Fruit fly (Drosophila melanogaster) whole organism, prepupa: Measurements from ENCODE around the gene CG3117.

Experiments used
- Blimp-1 ChIP-seq: fragments of 200-800 bp; sonication (Bioruptor generic); optimal IDR thresholded peaks from 3 replicates; lab custom pipeline; 2017; ENCODE audit warnings: missing biosample characterization, missing genetic modification characterization, mild to moderate bottlenecking, moderate library complexity, missing genetic modification reagents
- CG10631 ChIP-seq: fragments of 200-800 bp; sonication (Bioruptor generic); optimal IDR thresholded peaks from 2 replicates; lab custom pipeline; 2016; ENCODE audit warnings: missing biosample characterization, missing genetic modification characterization
- CG10669 ChIP-seq: fragments of 200-800 bp; sonication (Bioruptor generic); optimal IDR thresholded peaks from 3 replicates; lab custom pipeline; 2018; ENCODE audit warnings: missing biosample characterization, mild to moderate bottlenecking, missing genetic modification characterization, moderate library complexity
- CG11294 ChIP-seq: fragments of 200-800 bp; sonication (Bioruptor generic); IDR thresholded peaks from 2 replicates; pipeline ENCODE4 v1.3.6; 2022; ENCODE audit warnings: missing biosample characterization, missing genetic modification characterization
- CG1621 ChIP-seq: fragments of 200-800 bp; sonication (Bioruptor generic); optimal IDR thresholded peaks from 3 replicates; lab custom pipeline; 2018; ENCODE audit warnings: missing biosample characterization, mild to moderate bottlenecking, missing genetic modification characterization
- CG16779 ChIP-seq: fragments of 200-800 bp; sonication (Bioruptor generic); optimal IDR thresholded peaks from 3 replicates; lab custom pipeline; 2017; ENCODE audit warnings: missing biosample characterization, mild to moderate bottlenecking, missing genetic modification characterization
- CG34406 ChIP-seq: fragments of 200-800 bp; sonication (Bioruptor generic); optimal IDR thresholded peaks from 3 replicates; lab custom pipeline; 2016; ENCODE audit warnings: missing biosample characterization, missing genetic modification characterization
- CG3919 ChIP-seq: fragments of 200-800 bp; sonication (Bioruptor generic); optimal IDR thresholded peaks from 3 replicates; lab custom pipeline; 2016; ENCODE audit warnings: missing biosample characterization, missing genetic modification characterization
- CG4318 ChIP-seq: fragments of 200-800 bp; sonication (Bioruptor generic); optimal IDR thresholded peaks from 3 replicates; lab custom pipeline; 2017; ENCODE audit warnings: missing biosample characterization, mild to moderate bottlenecking, missing genetic modification characterization
- CG6276 ChIP-seq: fragments of 200-800 bp; sonication (Bioruptor generic); optimal IDR thresholded peaks from 2 replicates; lab custom pipeline; 2017; ENCODE audit warnings: missing biosample characterization, mild to moderate bottlenecking, missing genetic modification characterization
- CG6792 ChIP-seq: fragments of 200-800 bp; sonication (Bioruptor generic); optimal IDR thresholded peaks from 3 replicates; lab custom pipeline; 2016; ENCODE audit warnings: missing biosample characterization, missing genetic modification characterization
- CG6808 ChIP-seq: fragments of 200-800 bp; sonication (Bioruptor generic); optimal IDR thresholded peaks from 3 replicates; lab custom pipeline; 2017; ENCODE audit warnings: missing biosample characterization, missing genetic modification characterization, mild to moderate bottlenecking, moderate library complexity, missing genetic modification reagents
- CG6854 ChIP-seq: fragments of 200-800 bp; sonication (Bioruptor generic); optimal IDR thresholded peaks from 2 replicates; lab custom pipeline; 2017; ENCODE audit warnings: missing biosample characterization, mild to moderate bottlenecking, missing genetic modification characterization
- CG9139 ChIP-seq: fragments of 200-800 bp; sonication (Bioruptor generic); optimal IDR thresholded peaks from 3 replicates; lab custom pipeline; 2017; ENCODE audit warnings: missing biosample characterization, mild to moderate bottlenecking, missing genetic modification characterization
- Eip78C ChIP-seq: fragments of 200-800 bp; sonication (Bioruptor generic); peaks from one replicate; lab custom pipeline; 2016; ENCODE audit warnings: missing biosample characterization, missing genetic modification characterization
- Ets21C ChIP-seq: fragments of 200-800 bp; sonication (Bioruptor generic); optimal IDR thresholded peaks from 3 replicates; lab custom pipeline; 2016; ENCODE audit warnings: missing biosample characterization, missing genetic modification characterization
- Ets96B ChIP-seq: fragments of 200-800 bp; optimal IDR thresholded peaks from 2 replicates; lab custom pipeline; 2019; ENCODE audit warnings: missing biosample characterization, mild to moderate bottlenecking, missing genetic modification characterization, moderate library complexity
- Gug ChIP-seq: fragments of 200-800 bp; sonication (Bioruptor generic); IDR thresholded peaks from 2 replicates; pipeline ENCODE4 v1.3.6; 2022; ENCODE audit warnings: missing biosample characterization, missing genetic modification characterization
- Hr39 ChIP-seq: fragments of 200-800 bp; sonication (Bioruptor generic); optimal IDR thresholded peaks from 2 replicates; lab custom pipeline; 2016; ENCODE audit warnings: missing biosample characterization, missing genetic modification characterization
- Hr4 ChIP-seq: fragments of 200-800 bp; sonication (Bioruptor generic); optimal IDR thresholded peaks from 3 replicates; lab custom pipeline; 2016; ENCODE audit warnings: missing biosample characterization, missing genetic modification characterization
- Lpt ChIP-seq: fragments of 200-800 bp; sonication (Bioruptor generic); optimal IDR thresholded peaks from 3 replicates; lab custom pipeline; 2016; ENCODE audit warnings: missing biosample characterization, missing genetic modification characterization
- Met ChIP-seq: fragments of 200-800 bp; sonication (Bioruptor generic); optimal IDR thresholded peaks from 3 replicates; lab custom pipeline; 2016; ENCODE audit warnings: missing biosample characterization, missing genetic modification characterization
- OdsH ChIP-seq: fragments of 200-800 bp; sonication (Bioruptor generic); optimal IDR thresholded peaks from 3 replicates; lab custom pipeline; 2016; ENCODE audit warnings: missing biosample characterization, missing genetic modification characterization
- Sox102F ChIP-seq: fragments of 200-800 bp; sonication (Bioruptor generic); optimal IDR thresholded peaks from 2 replicates; lab custom pipeline; 2016; ENCODE audit warnings: missing biosample characterization, mild to moderate bottlenecking, missing genetic modification characterization
- Sox14 ChIP-seq: fragments of 200-800 bp; sonication (Bioruptor generic); optimal IDR thresholded peaks from 3 replicates; lab custom pipeline; 2016; ENCODE audit warnings: missing biosample characterization, missing genetic modification characterization
- Sox15 ChIP-seq: fragments of 200-800 bp; sonication (Bioruptor generic); optimal IDR thresholded peaks from 3 replicates; lab custom pipeline; 2016; ENCODE audit warnings: missing biosample characterization, missing genetic modification characterization
- achi ChIP-seq: fragments of 200-800 bp; sonication (Bioruptor generic); optimal IDR thresholded peaks from 3 replicates; lab custom pipeline; 2016; ENCODE audit warnings: missing biosample characterization, missing genetic modification characterization
- acj6 ChIP-seq: fragments of 200-800 bp; sonication (Bioruptor generic); optimal IDR thresholded peaks from 3 replicates; lab custom pipeline; 2016; ENCODE audit warnings: missing biosample characterization, missing genetic modification characterization
- cyc ChIP-seq: fragments of 200-800 bp; sonication (Bioruptor generic); optimal IDR thresholded peaks from 3 replicates; lab custom pipeline; 2016; ENCODE audit warnings: missing biosample characterization, missing genetic modification characterization
- dac ChIP-seq: fragments of 200-800 bp; sonication (Bioruptor generic); optimal IDR thresholded peaks from 2 replicates; lab custom pipeline; 2017; ENCODE audit warnings: missing biosample characterization, mild to moderate bottlenecking, missing genetic modification characterization
- fkh ChIP-seq: fragments of 200-800 bp; sonication (Bioruptor generic); optimal IDR thresholded peaks from 3 replicates; lab custom pipeline; 2017; ENCODE audit warnings: missing biosample characterization, mild to moderate bottlenecking, missing genetic modification characterization, moderate library complexity
- lz ChIP-seq: fragments of 200-800 bp; sonication (Bioruptor generic); optimal IDR thresholded peaks from 3 replicates; lab custom pipeline; 2016; ENCODE audit warnings: missing biosample characterization, missing genetic modification characterization
- salr ChIP-seq, 2 experiments: fragments of 200-800 bp; sonication (Bioruptor generic); optimal IDR thresholded peaks; 3 replicates each; lab custom pipeline; 2016 to 2018; ENCODE audit warnings: missing biosample characterization in 2 of 2, missing genetic modification characterization in 2 of 2, mild to moderate bottlenecking in 1 of 2
- spab ChIP-seq: fragments of 200-800 bp; sonication (Bioruptor generic); optimal IDR thresholded peaks from 2 replicates; lab custom pipeline; 2017; ENCODE audit warnings: missing biosample characterization, mild to moderate bottlenecking, missing genetic modification characterization, missing genetic modification reagents
- ss ChIP-seq, 2 experiments: fragments of 200-800 bp; sonication (Bioruptor generic); optimal IDR thresholded peaks; 2 replicates in 1 of 2; 3 replicates in 1 of 2; lab custom pipeline; 2017 to 2018; ENCODE audit warnings: mild to moderate bottlenecking in 2 of 2, missing biosample characterization in 2 of 2, missing genetic modification characterization in 2 of 2, moderate library complexity in 1 of 2
- svp ChIP-seq: fragments of 200-800 bp; sonication (Bioruptor generic); peaks from one replicate; lab custom pipeline; 2016; ENCODE audit warnings: missing biosample characterization, missing genetic modification characterization
- topi ChIP-seq: fragments of 200-800 bp; sonication (Bioruptor generic); optimal IDR thresholded peaks from 3 replicates; lab custom pipeline; 2016; ENCODE audit warnings: missing biosample characterization, missing genetic modification characterization
- vri ChIP-seq: fragments of 200-800 bp; sonication (Bioruptor generic); optimal IDR thresholded peaks from 3 replicates; lab custom pipeline; 2016; ENCODE audit warnings: missing biosample characterization, mild to moderate bottlenecking, missing genetic modification characterization

Gene CG3117

dm6 chr2L:2845634-2846033, 1.4 kb downstream of the CG3117 start, which contains the start of gene CG18557:
Gene CG18557, minus strand, starts transcription at chr2L:2845734.
- TF ChIP-seq Lpt (GFP tag; lab: Kevin White, UChicago) (no peak), svp (GFP tag; lab: Kevin White, UChicago) (peak; percentile 77)

- TF ChIP-seq achi (no peak), vri (GFP tag; lab: Kevin White, UChicago) (no peak), CG6276 (GFP tag; lab: Kevin White, UChicago) (no peak), cyc (no peak), Blimp-1 (no peak), topi (GFP tag; lab: Kevin White, UChicago) (no peak), CG6792 (GFP tag; lab: Kevin White, UChicago) (no peak), Sox15 (GFP tag; lab: Kevin White, UChicago) (no peak), salr (GFP tag; optimal IDR thresholded peaks at IDR 0.05; lab: Kevin White, UChicago) (no peak), Hr4 (GFP tag; lab: Kevin White, UChicago) (no peak), CG6854 (no peak), Gug (GFP tag; lab: Robert Waterston, UW) (no peak), Sox14 (no peak), Eip78C (GFP tag; lab: Kevin White, UChicago) (no peak), Ets96B (no peak), CG16779 (tag; lab: Kevin White, UChicago) (no peak), spab (GFP tag; lab: Kevin White, UChicago) (no peak), CG9139 (GFP tag; lab: Kevin White, UChicago) (no peak), ss (GFP tag; optimal IDR thresholded peaks at IDR 0.05; lab: Kevin White, UChicago) (no peak)
These were observed 2.6 kb downstream of the CG3117 start, which contains the start of gene CG18558 for dm6 chr2L:2844413-2844812. Gene CG18558, minus strand, starts transcription at chr2L:2844513.

- TF ChIP-seq CG1621 (tag; lab: Kevin White, UChicago) (no peak), Blimp-1 (no peak), Sox15 (GFP tag; lab: Kevin White, UChicago) (no peak), acj6 (GFP tag; lab: Kevin White, UChicago) (no peak), Sox102F (GFP tag; lab: Kevin White, UChicago) (no peak), CG16779 (tag; lab: Kevin White, UChicago) (no peak)
These were observed 6.7 kb downstream of the CG3117 start for dm6 chr2L:2840311-2840710.

- TF ChIP-seq ss (GFP tag; optimal IDR thresholded peaks at IDR 0.05; lab: Kevin White, UChicago) (peak in 1 of 2 experiments; percentile 28), CG6854 (no peak)
These were observed 7.2 kb downstream of the CG3117 start, which contains the start of gene CG2975 for dm6 chr2L:2839850-2840249. Gene CG2975, plus strand, starts transcription at chr2L:2840124.

- TF ChIP-seq Hr4 (GFP tag; lab: Kevin White, UChicago) (no peak), CG6276 (GFP tag; lab: Kevin White, UChicago) (no peak), CG16779 (tag; lab: Kevin White, UChicago) (no peak), CG10631 (GFP tag; lab: Kevin White, UChicago) (no peak), Ets21C (no peak), CG34406 (no peak)
These were observed 9.1 kb downstream of the CG3117 start, which contains the start of the genes CG3119 and Cpr23B for dm6 chr2L:2837742-2838461. Gene CG3119, minus strand, starts transcription at chr2L:2837833. Gene Cpr23B, plus strand, starts transcription at chr2L:2838411.

- TF ChIP-seq Sox14 (peak; percentile 91), spab (GFP tag; lab: Kevin White, UChicago) (peak; percentile 97), salr (GFP tag; optimal IDR thresholded peaks at IDR 0.05; lab: Kevin White, UChicago) (peak; percentile 67 to 98), CG10669 (GFP tag; lab: Kevin White, UChicago) (peak; percentile 92), OdsH (GFP tag; lab: Kevin White, UChicago) (peak; percentile 95), dac (peak; percentile 90), lz (GFP tag; lab: Kevin White, UChicago) (peak; percentile 92), Sox15 (GFP tag; lab: Kevin White, UChicago) (peak; percentile 88), svp (GFP tag; lab: Kevin White, UChicago) (peak; percentile 93), Sox102F (GFP tag; lab: Kevin White, UChicago) (peak; percentile 90), Eip78C (GFP tag; lab: Kevin White, UChicago) (peak; percentile 99), topi (GFP tag; lab: Kevin White, UChicago) (peak; percentile 91), CG16779 (tag; lab: Kevin White, UChicago) (peak; percentile 94), achi (peak; percentile 94), CG4318 (peak; percentile 95), CG6808 (GFP tag; lab: Kevin White, UChicago) (peak; percentile 97), CG11294 (peak; percentile 65; the same call in 1 of the 2 replicates), Hr39 (peak; percentile 85), Met (GFP tag; lab: Kevin White, UChicago) (peak; percentile 91), Ets21C (peak; percentile 71), fkh (peak; percentile 38), CG3919 (GFP tag; lab: Kevin White, UChicago) (peak; percentile 94)
These were observed 16.6 kb downstream of the CG3117 start for dm6 chr2L:2830341-2830800.
